Worm (Caenorhabditis elegans) whole organism, L3 larva: ENCODE data around the gene R07C3.13.

Experiments used
- elt-1 ChIP-seq: fragments of 150-350 bp; optimal IDR thresholded peaks from 2 replicates; lab custom pipeline; 2014; ENCODE audit warnings: missing biosample characterization, missing genetic modification characterization
- lin-39 ChIP-seq: fragments of 150-350 bp; optimal IDR thresholded peaks from 2 replicates; lab custom pipeline; 2018; ENCODE audit warnings: missing biosample characterization, missing genetic modification reagents, missing genetic modification characterization
- nhr-237 ChIP-seq: fragments of 150-350 bp; optimal IDR thresholded peaks from 2 replicates; lab custom pipeline; 2014; ENCODE audit warnings: missing biosample characterization, missing genetic modification characterization
- sea-2 ChIP-seq: fragments of 150-350 bp; sonication (generic microtip); optimal IDR thresholded peaks from 4 replicates; lab custom pipeline; 2014; ENCODE audit warnings: missing biosample characterization, missing genetic modification reagents, missing genetic modification characterization

- TF ChIP-seq lin-39 (tag; lab: Kevin White, UChicago) (no peak), elt-1 (tag; lab: Kevin White, UChicago) (no peak), sea-2 (no peak), nhr-237 (tag; lab: Kevin White, UChicago) (no peak)
Measured at ce11 chrII:923521-923920, 3.7 kb downstream of the R07C3.13 start, which contains the start of gene fbxc-28.
